Worm (Caenorhabditis elegans) whole organism, mixed stage, embryonic: ENCODE data around the gene T16A9.5.

Experiments
- M03D4.4 ChIP-seq: sonication (generic microtip); optimal IDR thresholded peaks from 2 replicates; lab custom pipeline; 2017; ENCODE audit warnings: mild to moderate bottlenecking, missing genetic modification characterization, missing compliant biosample characterization
- bed-3 ChIP-seq: fragments of 200-800 bp; sonication (Bioruptor generic); optimal IDR thresholded peaks from 3 replicates; lab custom pipeline; 2018; ENCODE audit warnings: mild to moderate bottlenecking, missing genetic modification characterization, moderate library complexity, missing compliant biosample characterization
- blmp-1 ChIP-seq: fragments of 150-350 bp; optimal IDR thresholded peaks from 2 replicates; lab custom pipeline; 2014; ENCODE audit warnings: missing biosample characterization, missing genetic modification characterization
- ceh-39 ChIP-seq: fragments of 150-350 bp; optimal IDR thresholded peaks from 2 replicates; lab custom pipeline; 2014; ENCODE audit warnings: missing biosample characterization, missing genetic modification characterization
- ceh-43 ChIP-seq: fragments of 200-800 bp; sonication (Bioruptor generic); optimal IDR thresholded peaks from 2 replicates; lab custom pipeline; 2018; ENCODE audit warnings: mild to moderate bottlenecking, missing genetic modification characterization, moderate library complexity, missing compliant biosample characterization
- ceh-83 ChIP-seq: fragments of 200-800 bp; sonication (Bioruptor generic); optimal IDR thresholded peaks from 2 replicates; lab custom pipeline; 2018; ENCODE audit warnings: mild to moderate bottlenecking, missing genetic modification characterization, missing compliant biosample characterization
- ces-1 ChIP-seq: fragments of 150-350 bp; optimal IDR thresholded peaks from 2 replicates; lab custom pipeline; 2014; ENCODE audit warnings: missing biosample characterization, missing genetic modification reagents, missing genetic modification characterization
- cnd-1 ChIP-seq: fragments of 200-800 bp; sonication (Bioruptor generic); optimal IDR thresholded peaks from 2 replicates; lab custom pipeline; 2018; ENCODE audit warnings: mild to moderate bottlenecking, missing genetic modification characterization, missing compliant biosample characterization
- drap-1 ChIP-seq: fragments of 200-800 bp; sonication (Bioruptor generic); optimal IDR thresholded peaks from 3 replicates; lab custom pipeline; 2018; ENCODE audit warnings: mild to moderate bottlenecking, missing genetic modification characterization, missing compliant biosample characterization
- elt-1 ChIP-seq: sonication (generic microtip); optimal IDR thresholded peaks from 2 replicates; lab custom pipeline; 2017; ENCODE audit warnings: missing genetic modification characterization, mild to moderate bottlenecking, missing compliant biosample characterization, antibody characterized with exemption, moderate library complexity, borderline replicate concordance; ENCODE audit not compliant: insufficient read depth
- elt-3 ChIP-seq: fragments of 150-350 bp; optimal IDR thresholded peaks from 2 replicates; lab custom pipeline; 2014; ENCODE audit warnings: missing biosample characterization, missing genetic modification characterization
- ham-2 ChIP-seq: fragments of 200-800 bp; sonication (Bioruptor generic); optimal IDR thresholded peaks from 2 replicates; lab custom pipeline; 2018; ENCODE audit warnings: mild to moderate bottlenecking, missing genetic modification characterization, missing compliant biosample characterization
- hlh-1 ChIP-seq: fragments of 150-350 bp; optimal IDR thresholded peaks from 2 replicates; lab custom pipeline; 2014; ENCODE audit warnings: missing biosample characterization, missing genetic modification reagents, missing genetic modification characterization
- lin-13 ChIP-seq: fragments of 150-350 bp; optimal IDR thresholded peaks from 2 replicates; lab custom pipeline; 2014; ENCODE audit warnings: missing biosample characterization, missing genetic modification characterization
- lin-32 ChIP-seq: fragments of 200-800 bp; sonication (Bioruptor generic); optimal IDR thresholded peaks from 2 replicates; lab custom pipeline; 2018; ENCODE audit warnings: mild to moderate bottlenecking, missing genetic modification characterization, missing compliant biosample characterization
- lsy-2 ChIP-seq: fragments of 150-350 bp; optimal IDR thresholded peaks from 2 replicates; lab custom pipeline; 2014; ENCODE audit warnings: missing biosample characterization, missing genetic modification characterization
- mab-5 ChIP-seq: fragments of 150-350 bp; optimal IDR thresholded peaks from 2 replicates; lab custom pipeline; 2014; ENCODE audit warnings: missing biosample characterization, missing genetic modification characterization
- mep-1 ChIP-seq: fragments of 150-350 bp; optimal IDR thresholded peaks from 2 replicates; lab custom pipeline; 2017; ENCODE audit warnings: missing biosample characterization, missing genetic modification reagents, missing genetic modification characterization, inconsistent platforms
- mls-2 ChIP-seq: sonication (generic microtip); optimal IDR thresholded peaks from 2 replicates; lab custom pipeline; 2016; ENCODE audit warnings: mild to moderate bottlenecking, missing genetic modification characterization, moderate library complexity, missing compliant biosample characterization
- nhr-12 ChIP-seq: fragments of 150-350 bp; optimal IDR thresholded peaks from 2 replicates; lab custom pipeline; 2014; ENCODE audit warnings: missing biosample characterization, missing genetic modification characterization
- nhr-2 ChIP-seq: fragments of 150-350 bp; optimal IDR thresholded peaks from 2 replicates; lab custom pipeline; 2014; ENCODE audit warnings: missing biosample characterization, missing genetic modification characterization
- nhr-28 ChIP-seq: fragments of 150-350 bp; optimal IDR thresholded peaks from 2 replicates; lab custom pipeline; 2014; ENCODE audit warnings: missing biosample characterization, missing genetic modification characterization
- nhr-76 ChIP-seq: sonication (generic microtip); optimal IDR thresholded peaks from 2 replicates; lab custom pipeline; 2017; ENCODE audit warnings: missing biosample characterization, missing genetic modification characterization
- pha-4 ChIP-seq: fragments of 150-350 bp; optimal IDR thresholded peaks from 2 replicates; lab custom pipeline; 2018; ENCODE audit warnings: missing biosample characterization, missing genetic modification reagents, missing genetic modification characterization
- snpc-4 ChIP-seq: fragments of 150-350 bp; optimal IDR thresholded peaks from 2 replicates; lab custom pipeline; 2014; ENCODE audit warnings: missing biosample characterization, missing genetic modification characterization
- sptf-1 ChIP-seq: sonication (generic microtip); optimal IDR thresholded peaks from 2 replicates; lab custom pipeline; 2017; ENCODE audit warnings: mild to moderate bottlenecking, missing genetic modification characterization, moderate library complexity, missing compliant biosample characterization
- unc-120 ChIP-seq: sonication (generic microtip); optimal IDR thresholded peaks from 2 replicates; lab custom pipeline; 2017; ENCODE audit warnings: missing genetic modification characterization, missing compliant biosample characterization; ENCODE audit not compliant: poor library complexity, severe bottlenecking
- unc-39 ChIP-seq: fragments of 150-350 bp; optimal IDR thresholded peaks from 2 replicates; lab custom pipeline; 2014; ENCODE audit warnings: missing biosample characterization, missing genetic modification characterization
- zip-8 ChIP-seq: fragments of 150-350 bp; optimal IDR thresholded peaks from 2 replicates; lab custom pipeline; 2014; ENCODE audit warnings: missing biosample characterization, missing genetic modification characterization

T16A9.5 gene

ce11 chrV:14246761-14247160, 31.8 kb upstream of the T16A9.5 start, which contains the start of gene K02E11.3:
TSS of gene K02E11.3 (minus strand) at chrV:14246861.
- TF ChIP-seq lin-13 (tag; lab: Kevin White, UChicago) (no peak), mls-2 (no peak), cnd-1 (tag; lab: Kevin White, UChicago) (no peak), lsy-2 (tag; lab: Kevin White, UChicago) (no peak), ceh-43 (no peak), sptf-1 (no peak), mab-5 (tag; lab: Kevin White, UChicago) (no peak), nhr-28 (no peak), hlh-1 (tag; lab: Kevin White, UChicago) (no peak), blmp-1 (tag; lab: Kevin White, UChicago) (no peak)

- TF ChIP-seq unc-39 (tag; lab: Kevin White, UChicago): no peak
- TF ChIP-seq nhr-2 (tag; lab: Kevin White, UChicago): no peak
- no peak for TF ChIP-seq lin-13 (tag; lab: Kevin White, UChicago)
- TF ChIP-seq nhr-28: no peak
- TF ChIP-seq blmp-1 (tag; lab: Kevin White, UChicago): no peak
- TF ChIP-seq bed-3 (GFP tag; lab: Kevin White, UChicago): no peak
- no peak for TF ChIP-seq ham-2
- TF ChIP-seq M03D4.4 (tag; lab: Kevin White, UChicago): no peak
Observed at ce11 chrV:14243904-14244303, 28.9 kb upstream of the T16A9.5 start, which contains the start of gene sre-7. TSS of gene sre-7 (plus strand) at chrV:14244204.

ce11 chrV:14240694-14241201, 25.7 kb upstream of the T16A9.5 start, which contains the start of gene K02E11.10:
TSS of gene K02E11.10 (minus strand) at chrV:14241151.
- TF ChIP-seq zip-8: no peak
- no peak for TF ChIP-seq nhr-28
- no peak for TF ChIP-seq ham-2
- TF ChIP-seq mls-2: no peak
- TF ChIP-seq sptf-1: no peak
- TF ChIP-seq lin-13 (tag; lab: Kevin White, UChicago): no peak
- TF ChIP-seq lsy-2 (tag; lab: Kevin White, UChicago): no peak
- no peak for TF ChIP-seq elt-1

ce11 chrV:14235942-14236341, 20.9 kb upstream of the T16A9.5 start, which contains the start of gene ent-3:
TSS of gene ent-3 (minus strand) at chrV:14236042.
- TF ChIP-seq ceh-43 (no peak), snpc-4 (tag; lab: Kevin White, UChicago) (no peak), blmp-1 (tag; lab: Kevin White, UChicago) (no peak), ceh-83 (GFP tag; lab: Kevin White, UChicago) (no peak), bed-3 (GFP tag; lab: Kevin White, UChicago) (no peak), elt-3 (no peak), mep-1 (no peak), unc-39 (tag; lab: Kevin White, UChicago) (no peak), nhr-28 (no peak), pha-4 (no peak), drap-1 (GFP tag; lab: Kevin White, UChicago) (no peak), elt-1 (no peak), M03D4.4 (tag; lab: Kevin White, UChicago) (no peak)
- TF ChIP-seq, all 35 proteins: peak for 0

ce11 chrV:14231656-14232055, 16.6 kb upstream of the T16A9.5 start:
- no peak for TF ChIP-seq snpc-4 (tag; lab: Kevin White, UChicago)
- TF ChIP-seq cnd-1 (tag; lab: Kevin White, UChicago): no peak

- TF ChIP-seq zip-8 (no peak), ham-2 (no peak), blmp-1 (tag; lab: Kevin White, UChicago) (peak; percentile 68)
Observed at ce11 chrV:14230788-14231583, 16.0 kb upstream of the T16A9.5 start.

ce11 chrV:14226373-14226772, 11.4 kb upstream of the T16A9.5 start, which contains the start of gene nep-21:
TSS of gene nep-21 (minus strand) at chrV:14226473.
- TF ChIP-seq M03D4.4 (tag; lab: Kevin White, UChicago) (no peak), zip-8 (no peak), cnd-1 (tag; lab: Kevin White, UChicago) (no peak), blmp-1 (tag; lab: Kevin White, UChicago) (no peak), ham-2 (no peak), snpc-4 (tag; lab: Kevin White, UChicago) (no peak), drap-1 (GFP tag; lab: Kevin White, UChicago) (no peak), ceh-39 (no peak), lin-13 (tag; lab: Kevin White, UChicago) (no peak), nhr-76 (tag; lab: Kevin White, UChicago) (no peak), lin-32 (GFP tag; lab: Kevin White, UChicago) (no peak), ces-1 (GFP tag; lab: Kevin White, UChicago) (no peak), unc-120 (tag; lab: Kevin White, UChicago) (no peak), nhr-12 (tag; lab: Kevin White, UChicago) (no peak), ceh-83 (GFP tag; lab: Kevin White, UChicago) (no peak), bed-3 (GFP tag; lab: Kevin White, UChicago) (no peak)
